Fruit fly (Drosophila melanogaster) Kc167 (cell line): ENCODE measurements around the gene CG13829.

Source experiments
- Myc ChIP-seq: fragments of >200 bp; optimal IDR thresholded peaks from 2 replicates; lab custom pipeline; 2017; ENCODE audit warnings: missing external identifiers
- h ChIP-seq: fragments of >200 bp; optimal IDR thresholded peaks from 3 replicates; lab custom pipeline; 2018; ENCODE audit warnings: missing external identifiers
- insv ChIP-seq: fragments of >200 bp; optimal IDR thresholded peaks from 3 replicates; lab custom pipeline; 2018; ENCODE audit warnings: missing external identifiers
- psq ChIP-seq: fragments of >200 bp; optimal IDR thresholded peaks from 2 replicates; lab custom pipeline; 2017; ENCODE audit warnings: missing external identifiers
- ttk ChIP-seq: sonication (Bioruptor generic); optimal IDR thresholded peaks from 2 replicates; lab custom pipeline; 2017; ENCODE audit warnings: missing external identifiers

- no peak for TF ChIP-seq insv (lab: Kevin White, UChicago)
- TF ChIP-seq psq (lab: Kevin White, UChicago), result no peak
- no peak for TF ChIP-seq h
- no peak for TF ChIP-seq ttk
- TF ChIP-seq Myc (lab: Kevin White, UChicago), result no peak
These were observed 29.1 kb upstream of the CG13829 start for dm6 chr3R:23189958-23190900.
